Fruit fly (Drosophila melanogaster) whole organism, adult: Measurements from ENCODE around the gene Dyrk3.

Experiments
- CG11617 ChIP-seq: fragments of 200-800 bp; sonication (Bioruptor generic); optimal IDR thresholded peaks from 2 replicates; lab custom pipeline; 2017; ENCODE audit warnings: mild to moderate bottlenecking, missing biosample characterization, missing genetic modification reagents, missing genetic modification characterization
- CG12768 ChIP-seq: fragments of 200-800 bp; sonication (Bioruptor generic); optimal IDR thresholded peaks from 2 replicates; lab custom pipeline; 2017; ENCODE audit warnings: missing biosample characterization, missing genetic modification characterization, mild to moderate bottlenecking, moderate library complexity, missing genetic modification reagents
- Clk ChIP-seq: fragments of 200-800 bp; sonication (Bioruptor generic); optimal IDR thresholded peaks from 2 replicates; lab custom pipeline; 2017; ENCODE audit warnings: missing biosample characterization, missing genetic modification characterization
- bab1 ChIP-seq: fragments of 200-800 bp; sonication (Bioruptor generic); optimal IDR thresholded peaks from 3 replicates; lab custom pipeline; 2019; ENCODE audit warnings: missing biosample characterization, mild to moderate bottlenecking, missing genetic modification characterization, moderate library complexity
- cic ChIP-seq: fragments of 200-800 bp; sonication (Bioruptor generic); optimal IDR thresholded peaks from 2 replicates; lab custom pipeline; 2017; ENCODE audit warnings: missing biosample characterization, mild to moderate bottlenecking, missing genetic modification characterization, moderate library complexity
- cnc ChIP-seq, 2 experiments: fragments of >200 bp; optimal IDR thresholded peaks; 2 replicates each; lab custom pipeline; 2017
- toe ChIP-seq: fragments of 200-800 bp; sonication (Bioruptor generic); optimal IDR thresholded peaks from 2 replicates; lab custom pipeline; 2016; ENCODE audit warnings: missing biosample characterization, missing genetic modification characterization

DNA sequence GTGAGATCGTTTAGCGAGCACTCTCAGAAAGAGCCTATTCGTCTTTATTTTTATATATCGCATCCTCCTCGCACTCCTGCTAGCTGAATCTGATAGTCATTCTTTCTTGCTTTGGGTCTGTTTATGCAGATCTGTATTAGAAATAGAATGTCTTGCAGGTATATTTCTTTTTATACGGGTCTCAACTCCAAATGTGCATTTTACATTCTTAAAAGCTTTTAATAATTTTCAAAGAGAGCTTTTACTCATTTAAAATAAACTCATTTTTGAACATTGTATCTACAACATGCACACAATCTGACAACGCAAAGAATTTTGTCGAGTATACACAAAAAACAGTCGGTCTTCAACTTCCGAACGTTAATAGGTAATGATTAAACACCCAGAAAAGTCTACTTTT lies 45.0 kb downstream of the Dyrk3 start, which contains the start of gene CG33521:
- TF ChIP-seq toe (GFP tag; lab: Kevin White, UChicago) (no peak), CG12768 (GFP tag; lab: Kevin White, UChicago) (no peak), cic (no peak), CG11617 (GFP tag; lab: Kevin White, UChicago) (no peak), bab1 (GFP tag; lab: Kevin White, UChicago) (no peak), cnc (optimal IDR thresholded peaks at IDR 0.05; lab: Kevin White, UChicago) (no peak), Clk (no peak)
